Worm (Caenorhabditis elegans) whole organism, late embryonic: Measurements from ENCODE around the gene num-1.

Experiments used
- Y22D7AL.16 ChIP-seq: sonication (generic microtip); optimal IDR thresholded peaks from 2 replicates; lab custom pipeline; 2016; ENCODE audit warnings: missing genetic modification characterization, missing compliant biosample characterization
- ama-1 ChIP-seq: fragments of 150-350 bp; optimal IDR thresholded peaks from 2 replicates; lab custom pipeline; 2014
- fkh-10 ChIP-seq: fragments of 150-350 bp; optimal IDR thresholded peaks from 2 replicates; lab custom pipeline; 2014; ENCODE audit warnings: missing biosample characterization, missing genetic modification reagents, missing genetic modification characterization
- nhr-11 ChIP-seq: fragments of 150-350 bp; optimal IDR thresholded peaks from 2 replicates; lab custom pipeline; 2014; ENCODE audit warnings: missing biosample characterization, missing genetic modification characterization
- pat-9 ChIP-seq: fragments of 200-800 bp; sonication (Bioruptor generic); optimal IDR thresholded peaks from 2 replicates; lab custom pipeline; 2018; ENCODE audit warnings: mild to moderate bottlenecking, missing genetic modification characterization, moderate library complexity, missing compliant biosample characterization
- pqm-1 ChIP-seq: sonication (generic microtip); optimal IDR thresholded peaks from 2 replicates; lab custom pipeline; 2016; ENCODE audit warnings: missing genetic modification characterization, missing compliant biosample characterization
- rnt-1 ChIP-seq: sonication (generic microtip); optimal IDR thresholded peaks from 2 replicates; lab custom pipeline; 2016; ENCODE audit warnings: missing genetic modification characterization, missing compliant biosample characterization
- sox-2 ChIP-seq: fragments of 200-800 bp; sonication (Bioruptor generic); IDR thresholded peaks from 2 replicates; pipeline ENCODE4 v1.3.6; 2022; ENCODE audit warnings: missing genetic modification reagents, missing genetic modification characterization, missing compliant biosample characterization
- unc-86 ChIP-seq: sonication (generic microtip); optimal IDR thresholded peaks from 2 replicates; lab custom pipeline; 2016; ENCODE audit warnings: missing genetic modification characterization, missing compliant biosample characterization

DNA sequence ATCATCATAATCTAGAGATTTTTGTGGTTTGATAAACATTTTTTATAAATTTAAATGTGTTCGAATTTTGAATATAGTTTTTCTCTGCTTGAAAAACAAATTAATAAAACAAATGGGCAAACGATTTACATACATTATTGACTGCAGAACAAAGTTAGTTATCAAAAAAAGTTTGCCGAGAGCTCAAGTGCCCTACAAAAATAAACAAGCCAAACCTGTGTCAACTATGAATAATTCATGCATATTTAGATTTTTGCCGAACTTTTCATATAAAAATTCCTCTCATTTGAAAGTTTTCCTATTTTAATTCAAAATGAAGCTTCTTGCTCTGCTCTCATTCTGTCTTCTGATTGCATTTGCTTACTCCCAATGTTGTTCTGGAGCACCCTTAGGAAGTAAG, 13.8 kb upstream of the num-1 start, which contains the start of gene sshk-1:
- TF ChIP-seq Y22D7AL.16 (tag; lab: Kevin White, UChicago) (no peak), ama-1 (lab: Kevin White, UChicago) (no peak), pat-9 (no peak), rnt-1 (tag; lab: Kevin White, UChicago) (no peak), fkh-10 (GFP tag; lab: Kevin White, UChicago) (no peak), sox-2 (GFP tag; lab: Robert Waterston, UW) (no peak), unc-86 (tag; lab: Kevin White, UChicago) (no peak), nhr-11 (tag; lab: Kevin White, UChicago) (no peak), pqm-1 (tag; lab: Kevin White, UChicago) (no peak)
